Fruit fly (Drosophila melanogaster) whole organism, embryonic: ENCODE results near the gene CG32681.

Source experiments
- Atf-2 ChIP-seq: fragments of 200-800 bp; sonication (Bioruptor generic); optimal IDR thresholded peaks from 2 replicates; lab custom pipeline; 2016; ENCODE audit warnings: missing biosample characterization, missing genetic modification characterization
- BEAF-32 ChIP-seq: fragments of 200-800 bp; sonication (Bioruptor generic); optimal IDR thresholded peaks from 3 replicates; lab custom pipeline; 2017; ENCODE audit warnings: missing biosample characterization, missing genetic modification characterization, mild to moderate bottlenecking, moderate library complexity, missing genetic modification reagents
- CG10321 ChIP-seq: fragments of 200-800 bp; sonication (Bioruptor generic); IDR thresholded peaks from 2 replicates; pipeline ENCODE4 v1.3.6; 2022; ENCODE audit warnings: missing biosample characterization, missing genetic modification characterization
- CG10654 ChIP-seq: fragments of 200-800 bp; sonication (Bioruptor generic); optimal IDR thresholded peaks from 2 replicates; lab custom pipeline; 2016; ENCODE audit warnings: missing biosample characterization, missing genetic modification characterization
- CG12299 ChIP-seq: fragments of 200-800 bp; sonication (Bioruptor generic); optimal IDR thresholded peaks from 2 replicates; lab custom pipeline; 2018; ENCODE audit warnings: missing biosample characterization, mild to moderate bottlenecking, missing genetic modification characterization
- CG15479 ChIP-seq: fragments of 200-800 bp; sonication (Bioruptor generic); optimal IDR thresholded peaks from 3 replicates; lab custom pipeline; 2019; ENCODE audit warnings: missing biosample characterization, mild to moderate bottlenecking, missing genetic modification characterization, moderate library complexity
- CG15601 ChIP-seq: fragments of 200-800 bp; sonication (Bioruptor generic); optimal IDR thresholded peaks from 3 replicates; lab custom pipeline; 2019; ENCODE audit warnings: missing biosample characterization, mild to moderate bottlenecking, missing genetic modification characterization, moderate library complexity
- CG1603 ChIP-seq: fragments of 200-800 bp; sonication (Bioruptor generic); optimal IDR thresholded peaks from 2 replicates; lab custom pipeline; 2019; ENCODE audit warnings: missing biosample characterization, mild to moderate bottlenecking, missing genetic modification characterization, moderate library complexity
- CG16815 ChIP-seq: fragments of 200-800 bp; sonication (Bioruptor generic); optimal IDR thresholded peaks from 3 replicates; lab custom pipeline; 2017; ENCODE audit warnings: missing biosample characterization, mild to moderate bottlenecking, missing genetic modification characterization
- CG17359 ChIP-seq: fragments of 200-800 bp; sonication (Bioruptor generic); optimal IDR thresholded peaks from 3 replicates; lab custom pipeline; 2018; ENCODE audit warnings: missing biosample characterization, mild to moderate bottlenecking, missing genetic modification characterization, moderate library complexity
- CG2678 ChIP-seq: fragments of 200-800 bp; sonication (Bioruptor generic); optimal IDR thresholded peaks from 3 replicates; lab custom pipeline; 2019; ENCODE audit warnings: missing biosample characterization, mild to moderate bottlenecking, missing genetic modification characterization, moderate library complexity
- CG34376 ChIP-seq: fragments of 200-800 bp; sonication (Bioruptor generic); optimal IDR thresholded peaks from 2 replicates; lab custom pipeline; 2018; ENCODE audit warnings: missing biosample characterization, mild to moderate bottlenecking, missing genetic modification characterization
- CG34422 ChIP-seq: fragments of 200-800 bp; sonication (Bioruptor generic); IDR thresholded peaks from 3 replicates; pipeline ENCODE4 v1.3.6; 2022; ENCODE audit warnings: missing biosample characterization, missing genetic modification characterization
- CG42726 ChIP-seq: fragments of 200-800 bp; sonication (Bioruptor generic); IDR thresholded peaks from 2 replicates; pipeline ENCODE4 v1.3.6; 2022; ENCODE audit warnings: missing biosample characterization, missing genetic modification characterization; ENCODE audit not compliant: partially characterized antibody
- CG4707 ChIP-seq: fragments of 200-800 bp; sonication (Bioruptor generic); optimal IDR thresholded peaks from 2 replicates; lab custom pipeline; 2018; ENCODE audit warnings: missing biosample characterization, mild to moderate bottlenecking, missing genetic modification characterization, moderate library complexity
- CG6689 ChIP-seq: fragments of 200-800 bp; sonication (Bioruptor generic); IDR thresholded peaks from 2 replicates; pipeline ENCODE4 v1.3.6; 2022; ENCODE audit warnings: missing biosample characterization, missing genetic modification characterization
- CG6854 ChIP-seq: fragments of 200-800 bp; sonication (Bioruptor generic); optimal IDR thresholded peaks from 3 replicates; lab custom pipeline; 2017; ENCODE audit warnings: missing biosample characterization, mild to moderate bottlenecking, missing genetic modification characterization
- CG8089 ChIP-seq: fragments of 200-800 bp; sonication (Bioruptor generic); optimal IDR thresholded peaks from 3 replicates; lab custom pipeline; 2016; ENCODE audit warnings: missing biosample characterization, missing genetic modification characterization
- CG8924 ChIP-seq: fragments of 200-800 bp; optimal IDR thresholded peaks from 3 replicates; lab custom pipeline; 2019; ENCODE audit warnings: missing biosample characterization, mild to moderate bottlenecking, missing genetic modification characterization, moderate library complexity
- CG9797 ChIP-seq: fragments of 200-800 bp; sonication (Bioruptor generic); optimal IDR thresholded peaks from 3 replicates; lab custom pipeline; 2018; ENCODE audit warnings: missing biosample characterization, mild to moderate bottlenecking, missing genetic modification characterization
- D19A ChIP-seq: fragments of 200-800 bp; optimal IDR thresholded peaks from 3 replicates; lab custom pipeline; 2019; ENCODE audit warnings: missing biosample characterization, mild to moderate bottlenecking, missing genetic modification characterization, moderate library complexity
- Drgx ChIP-seq: fragments of 200-800 bp; sonication (Bioruptor generic); IDR thresholded peaks from 2 replicates; pipeline ENCODE4 v1.3.6; 2022; ENCODE audit warnings: missing biosample characterization, missing genetic modification characterization
- Elba2 ChIP-seq: fragments of 200-800 bp; sonication (Bioruptor generic); optimal IDR thresholded peaks from 3 replicates; lab custom pipeline; 2016; ENCODE audit warnings: missing biosample characterization, missing genetic modification characterization
- Myb ChIP-seq: fragments of 200-800 bp; sonication (Bioruptor generic); optimal IDR thresholded peaks from 2 replicates; lab custom pipeline; 2016; ENCODE audit warnings: missing biosample characterization, missing genetic modification characterization
- Nf-YC ChIP-seq: fragments of 200-800 bp; optimal IDR thresholded peaks from 3 replicates; lab custom pipeline; 2019; ENCODE audit warnings: missing biosample characterization, mild to moderate bottlenecking, missing genetic modification characterization, moderate library complexity
- Spps ChIP-seq: fragments of 200-800 bp; sonication (Bioruptor generic); optimal IDR thresholded peaks from 2 replicates; lab custom pipeline; 2018; ENCODE audit warnings: missing biosample characterization, mild to moderate bottlenecking, missing genetic modification characterization
- Trl ChIP-seq, 3 experiments: fragments of >200 bp in 2 of 3; fragments of 200-800 bp in 1 of 3; sonication (Bioruptor generic) in 1 of 3; optimal IDR thresholded peaks; 2 replicates in 1 of 3; 3 replicates in 2 of 3; lab custom pipeline; 2016 to 2017; ENCODE audit warnings: missing biosample characterization in 1 of 3, missing genetic modification characterization in 1 of 3
- bowl ChIP-seq: fragments of 200-800 bp; sonication (Bioruptor generic); IDR thresholded peaks from 2 replicates; pipeline ENCODE4 v1.3.6; 2022; ENCODE audit warnings: missing biosample characterization, missing genetic modification characterization
- cg ChIP-seq: fragments of 200-800 bp; sonication (Bioruptor generic); optimal IDR thresholded peaks from 3 replicates; lab custom pipeline; 2019; ENCODE audit warnings: missing biosample characterization, mild to moderate bottlenecking, missing genetic modification characterization, moderate library complexity
- ci ChIP-seq: fragments of 200-800 bp; sonication (Bioruptor generic); IDR thresholded peaks from 3 replicates; pipeline ENCODE4 v1.3.6; 2022; ENCODE audit warnings: missing biosample characterization, missing genetic modification characterization
- dmrt99B ChIP-seq: fragments of 200-800 bp; sonication (Bioruptor generic); optimal IDR thresholded peaks from 2 replicates; lab custom pipeline; 2018; ENCODE audit warnings: missing biosample characterization, mild to moderate bottlenecking, missing genetic modification characterization, moderate library complexity
- ewg ChIP-seq: fragments of 200-800 bp; sonication (Bioruptor generic); optimal IDR thresholded peaks from 3 replicates; lab custom pipeline; 2017; ENCODE audit warnings: mild to moderate bottlenecking, missing biosample characterization, missing genetic modification reagents, missing genetic modification characterization
- fd96Cb ChIP-seq: fragments of 200-800 bp; sonication (Bioruptor generic); optimal IDR thresholded peaks from 2 replicates; lab custom pipeline; 2018; ENCODE audit warnings: missing biosample characterization, mild to moderate bottlenecking, missing genetic modification characterization, moderate library complexity
- gem ChIP-seq: fragments of 200-800 bp; sonication (Bioruptor generic); optimal IDR thresholded peaks from 2 replicates; lab custom pipeline; 2019; ENCODE audit warnings: missing biosample characterization, mild to moderate bottlenecking, missing genetic modification characterization, moderate library complexity
- gro ChIP-seq: fragments of 200-800 bp; sonication (Bioruptor generic); optimal IDR thresholded peaks from 2 replicates; lab custom pipeline; 2016; ENCODE audit warnings: missing biosample characterization, missing genetic modification characterization
- insv ChIP-seq, 2 experiments: fragments of 200-800 bp; sonication (Bioruptor generic); optimal IDR thresholded peaks; 3 replicates each; lab custom pipeline; 2016 to 2018; ENCODE audit warnings: missing biosample characterization in 2 of 2, missing genetic modification characterization in 2 of 2
- nerfin-1 ChIP-seq: fragments of 200-800 bp; sonication (Bioruptor generic); optimal IDR thresholded peaks from 3 replicates; lab custom pipeline; 2019; ENCODE audit warnings: missing biosample characterization, mild to moderate bottlenecking, missing genetic modification characterization, moderate library complexity
- nom ChIP-seq: fragments of 200-800 bp; sonication (Bioruptor generic); optimal IDR thresholded peaks from 2 replicates; lab custom pipeline; 2017; ENCODE audit warnings: missing biosample characterization, missing genetic modification characterization, mild to moderate bottlenecking, moderate library complexity, missing genetic modification reagents
- odd ChIP-seq: fragments of 200-800 bp; sonication (Bioruptor generic); optimal IDR thresholded peaks from 2 replicates; lab custom pipeline; 2017; ENCODE audit warnings: missing biosample characterization, mild to moderate bottlenecking, missing genetic modification characterization
- p53 ChIP-seq: fragments of 200-800 bp; sonication (Bioruptor generic); optimal IDR thresholded peaks from 2 replicates; lab custom pipeline; 2016; ENCODE audit warnings: missing biosample characterization, missing genetic modification characterization
- repo ChIP-seq: fragments of 200-800 bp; sonication (Bioruptor generic); optimal IDR thresholded peaks from 2 replicates; lab custom pipeline; 2016; ENCODE audit warnings: missing biosample characterization, missing genetic modification characterization
- salm ChIP-seq: fragments of 200-800 bp; sonication (Bioruptor generic); optimal IDR thresholded peaks from 2 replicates; lab custom pipeline; 2018; ENCODE audit warnings: missing biosample characterization, mild to moderate bottlenecking, missing genetic modification characterization
- scrt ChIP-seq: fragments of 200-800 bp; sonication (Bioruptor generic); optimal IDR thresholded peaks from 2 replicates; lab custom pipeline; 2018; ENCODE audit warnings: missing biosample characterization, mild to moderate bottlenecking, missing genetic modification characterization, moderate library complexity
- sd ChIP-seq: fragments of 200-800 bp; sonication (Bioruptor generic); optimal IDR thresholded peaks from 3 replicates; lab custom pipeline; 2018; ENCODE audit warnings: missing biosample characterization, mild to moderate bottlenecking, missing genetic modification characterization, moderate library complexity
- seq ChIP-seq: fragments of 200-800 bp; sonication (Bioruptor generic); IDR thresholded peaks from 2 replicates; pipeline ENCODE4 v1.3.6; 2022; ENCODE audit warnings: missing biosample characterization, missing genetic modification characterization
- slou ChIP-seq: fragments of 200-800 bp; sonication (Bioruptor generic); optimal IDR thresholded peaks from 3 replicates; lab custom pipeline; 2016; ENCODE audit warnings: missing biosample characterization, missing genetic modification characterization
- tap ChIP-seq: fragments of 200-800 bp; optimal IDR thresholded peaks from 3 replicates; lab custom pipeline; 2019; ENCODE audit warnings: missing biosample characterization, mild to moderate bottlenecking, missing genetic modification characterization, moderate library complexity
- unc-4 ChIP-seq: fragments of 200-800 bp; sonication (Bioruptor generic); IDR thresholded peaks from 2 replicates; pipeline ENCODE4 v1.3.6; 2022; ENCODE audit warnings: missing biosample characterization, missing genetic modification characterization; ENCODE audit not compliant: partially characterized antibody
- zfh2 ChIP-seq: fragments of 200-800 bp; sonication (Bioruptor generic); optimal IDR thresholded peaks from 2 replicates; lab custom pipeline; 2016; ENCODE audit warnings: missing biosample characterization, missing genetic modification characterization

The CG32681 gene

DNA sequence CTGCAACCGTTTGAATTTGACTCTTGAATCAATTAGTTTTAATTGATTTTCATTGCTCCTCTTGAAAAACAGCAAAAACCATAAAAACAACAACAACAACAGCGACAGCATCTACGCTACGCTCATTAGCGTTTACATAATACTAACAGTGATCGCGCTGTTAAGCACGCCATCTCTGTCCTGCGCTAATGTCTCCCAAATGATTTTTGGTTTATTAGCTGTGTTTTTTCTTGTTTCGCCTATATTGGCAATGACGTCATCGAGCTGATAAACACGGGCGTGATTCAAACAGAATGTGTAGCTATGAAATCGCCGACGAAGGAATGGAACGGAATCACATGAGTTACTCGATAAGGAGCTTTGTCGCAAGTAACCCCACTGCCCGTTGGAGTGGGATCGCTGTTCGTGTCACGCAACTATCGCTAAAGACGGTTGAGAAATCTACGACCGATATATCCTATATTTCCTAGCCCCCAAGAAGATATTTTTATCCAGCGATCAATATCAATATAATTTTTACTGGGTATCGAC is 5.7 kb upstream of the CG32681 start (continued):
- no peak for TF ChIP-seq gro (GFP tag; lab: Kevin White, UChicago)
- no peak for TF ChIP-seq CG9797
- no peak for TF ChIP-seq CG12299 (tag; lab: Kevin White, UChicago)
- TF ChIP-seq CG10654 (GFP tag; lab: Kevin White, UChicago), result no peak
- no peak for TF ChIP-seq tap (tag; lab: Kevin White, UChicago)
- no peak for TF ChIP-seq CG6689 (GFP tag; lab: Robert Waterston, UW)
- TF ChIP-seq BEAF-32 (GFP tag; lab: Kevin White, UChicago), result peak; percentile 32
- TF ChIP-seq p53 (GFP tag; lab: Kevin White, UChicago), result no peak
- TF ChIP-seq ewg, result no peak
- TF ChIP-seq CG15601 (tag; lab: Kevin White, UChicago), result no peak
- TF ChIP-seq Spps (tag; lab: Kevin White, UChicago), result no peak
- TF ChIP-seq gem (tag; lab: Kevin White, UChicago), result no peak
- TF ChIP-seq seq (GFP tag; lab: Robert Waterston, UW), result no peak
- no peak for TF ChIP-seq nom (GFP tag; lab: Kevin White, UChicago)

DNA sequence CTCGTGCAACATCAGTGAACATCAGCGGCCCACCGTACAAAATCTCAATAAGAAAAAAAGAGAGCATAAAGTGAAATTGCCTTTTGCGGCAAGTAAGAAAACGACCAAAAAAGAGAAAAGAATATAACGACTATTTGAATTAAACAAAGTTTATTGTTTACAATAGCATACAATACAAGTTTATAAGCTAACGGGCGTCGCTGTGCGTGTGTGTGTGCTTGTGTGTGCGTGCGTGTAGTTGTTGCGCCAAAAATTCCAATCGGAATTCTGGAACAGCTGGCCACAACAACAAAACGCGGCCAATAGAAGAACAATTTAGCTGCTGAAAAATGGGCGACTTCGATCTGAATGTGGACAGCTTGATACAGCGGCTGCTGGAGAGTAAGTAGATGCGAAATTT is 5.0 kb upstream of the CG32681 start:
- TF ChIP-seq Nf-YC (no peak), CG6854 (GFP tag; lab: Kevin White, UChicago) (no peak), tap (tag; lab: Kevin White, UChicago) (no peak), ci (GFP tag; lab: Robert Waterston, UW) (no peak), CG42726 (GFP tag; lab: Robert Waterston, UW) (no peak), unc-4 (GFP tag; lab: Robert Waterston, UW) (no peak), CG17359 (tag; lab: Kevin White, UChicago) (no peak), bowl (GFP tag; lab: Robert Waterston, UW) (no peak), zfh2 (no peak), CG2678 (tag; lab: Kevin White, UChicago) (no peak), CG34422 (GFP tag; lab: Robert Waterston, UW) (no peak), Drgx (GFP tag; lab: Robert Waterston, UW) (no peak), CG4707 (GFP tag; lab: Kevin White, UChicago) (peak; percentile 13), Trl (optimal IDR thresholded peaks at IDR 0.05; lab: Kevin White, UChicago) (no peak), Trl (GFP tag; optimal IDR thresholded peaks at IDR 0.05; lab: Kevin White, UChicago) (no peak), CG16815 (no peak), slou (GFP tag; lab: Kevin White, UChicago) (no peak), fd96Cb (tag; lab: Kevin White, UChicago) (no peak), insv (GFP tag; optimal IDR thresholded peaks at IDR 0.05; lab: Kevin White, UChicago) (peak in 1 of 2 experiments; percentile 88), scrt (GFP tag; lab: Kevin White, UChicago) (no peak), sd (tag; lab: Kevin White, UChicago) (peak; percentile 73), CG8089 (GFP tag; lab: Kevin White, UChicago) (no peak), dmrt99B (tag; lab: Kevin White, UChicago) (no peak), nerfin-1 (tag; lab: Kevin White, UChicago) (no peak), repo (GFP tag; lab: Kevin White, UChicago) (no peak), salm (no peak), CG1603 (tag; lab: Kevin White, UChicago) (no peak), D19A (tag; lab: Kevin White, UChicago) (no peak), CG15479 (GFP tag; lab: Kevin White, UChicago) (peak; percentile 17), Atf-2 (GFP tag; lab: Kevin White, UChicago) (no peak), CG34376 (no peak), CG10321 (GFP tag; lab: Robert Waterston, UW) (no peak), CG8924 (tag; lab: Kevin White, UChicago) (no peak), cg (GFP tag; lab: Kevin White, UChicago) (peak; percentile 54), Elba2 (GFP tag; lab: Kevin White, UChicago) (peak; percentile 74), Myb (no peak), odd (GFP tag; lab: Kevin White, UChicago) (no peak)
